Worm (Caenorhabditis elegans): ENCODE results near the gene Y73B3B.1.
"Not testable (repeated sequence)": the region's sequence is repeated elsewhere in the genome, so short reads cannot be mapped to it uniquely, and the experiment has no call there.

Y73B3B.1 gene

ce11 chrX:211141-211540, at the start of gene Y73B3B.1:
Gene Y73B3B.1, minus strand, starts transcription at chrX:211241.
- not testable (repeated sequence) for TF ChIP-seq unc-86 (tag; optimal IDR thresholded peaks at IDR 0.05); unc-55 (GFP tag; optimal IDR thresholded peaks at IDR 0.05); unc-42 (tag; optimal IDR thresholded peaks at IDR 0.05)

- TF ChIP-seq dmd-4 (tag; optimal IDR thresholded peaks at IDR 0.05; ENCODE audit: borderline replicate concordance); ceh-24 (tag; optimal IDR thresholded peaks at IDR 0.05); ceh-9 (tag; optimal IDR thresholded peaks at IDR 0.05): not testable (repeated sequence)
Measured at ce11 chrX:239077-239476, 28.0 kb upstream of the Y73B3B.1 start, which contains the start of gene AC8.10. Gene AC8.10, minus strand, starts transcription at chrX:239177.

ce11 chrX:229374-229773, 18.3 kb upstream of the Y73B3B.1 start, which contains the start of gene AC8.3:
Gene AC8.3, minus strand, starts transcription at chrX:229474.
- not testable (repeated sequence) for TF ChIP-seq sdc-2 (tag; optimal IDR thresholded peaks at IDR 0.05); C38D4.7 (GFP tag; optimal IDR thresholded peaks at IDR 0.05); pha-4 (tag; optimal IDR thresholded peaks at IDR 0.05)

ce11 chrX:215488-215887, 4.4 kb upstream of the Y73B3B.1 start, which contains the start of gene set-28:
Gene set-28, minus strand, starts transcription at chrX:215588.
- not testable (repeated sequence) for TF ChIP-seq K02D7.2, pros-1, Y22D7AL.16 (tag; optimal IDR thresholded peaks at IDR 0.05)

- not testable (repeated sequence) for TF ChIP-seq che-1 (tag; optimal IDR thresholded peaks at IDR 0.05); sox-2 (GFP tag; IDR thresholded peaks at IDR 0.05); sox-4 (tag; optimal IDR thresholded peaks at IDR 0.05)
Measured at ce11 chrX:209695-210094, 1.3 kb downstream of the Y73B3B.1 start, which contains the start of gene Y73B3B.3. Gene Y73B3B.3, plus strand, starts transcription at chrX:209995.

ce11 chrX:196403-196802, 14.6 kb downstream of the Y73B3B.1 start:
- TF ChIP-seq ceh-18 (tag; optimal IDR thresholded peaks at IDR 0.05) (no peak), ceh-30 (tag; optimal IDR thresholded peaks at IDR 0.05) (no peak), ceh-6 (GFP tag; optimal IDR thresholded peaks at IDR 0.05) (no peak), ets-4 (tag; optimal IDR thresholded peaks at IDR 0.05) (no peak), dve-1 (tag; optimal IDR thresholded peaks at IDR 0.05) (no peak), sox-2 (GFP tag; IDR thresholded peaks at IDR 0.05) (no peak)

ce11 chrX:192534-192933, 18.5 kb downstream of the Y73B3B.1 start, which contains the start of gene T08D2.8:
Gene T08D2.8, plus strand, starts transcription at chrX:192834.
- TF ChIP-seq hlh-8 (tag; optimal IDR thresholded peaks at IDR 0.05) (no peak), pha-4 (tag; optimal IDR thresholded peaks at IDR 0.05) (no peak), nfya-1 (tag; optimal IDR thresholded peaks at IDR 0.05) (no peak), ceh-18 (tag; optimal IDR thresholded peaks at IDR 0.05) (no peak)

ce11 chrX:183572-183971, 27.5 kb downstream of the Y73B3B.1 start:
- peak; percentile 25 for TF ChIP-seq ceh-48 (tag; optimal IDR thresholded peaks at IDR 0.05)

- not testable (repeated sequence) for TF ChIP-seq ceh-31 (tag; optimal IDR thresholded peaks at IDR 0.05); unc-55 (GFP tag; optimal IDR thresholded peaks at IDR 0.05); pat-9 (tag; optimal IDR thresholded peaks at IDR 0.05)
Measured at ce11 chrX:182119-182741, 28.8 kb downstream of the Y73B3B.1 start, which contains the start of the genes T08D2.6 and chkr-1. Gene T08D2.6, minus strand, starts transcription at chrX:182169. Gene chkr-1, plus strand, starts transcription at chrX:182691.
